Worm (Caenorhabditis elegans): ENCODE measurements around the gene M04D8.8.

ce11 chrIII:10069278-10069677, 35.3 kb downstream of the M04D8.8 start, which contains the start of gene T16G12.6:
- TF ChIP-seq nhr-237 (tag; optimal IDR thresholded peaks at IDR 0.05) (no peak), eor-1 (tag; optimal IDR thresholded peaks at IDR 0.05) (no peak), ceh-9 (tag; optimal IDR thresholded peaks at IDR 0.05) (no peak), pqm-1 (tag; optimal IDR thresholded peaks at IDR 0.05) (no peak), mdl-1 (tag; optimal IDR thresholded peaks at IDR 0.05) (no peak), tbx-2 (tag; optimal IDR thresholded peaks at IDR 0.05) (no peak)
